Fruit fly (Drosophila melanogaster): Measurements from ENCODE around the gene CG14401.

CG14401 gene

dm6 chr2L:20824136-20824789 is 45.4 kb upstream of the CG14401 start:
- TF ChIP-seq Hr83 (GFP tag; optimal IDR thresholded peaks at IDR 0.05; ENCODE audit: poor library complexity, severe bottlenecking): no peak
- TF ChIP-seq dsf (GFP tag; optimal IDR thresholded peaks at IDR 0.05; ENCODE audit: borderline replicate concordance): no peak
- TF ChIP-seq Sp1 (GFP tag; optimal IDR thresholded peaks at IDR 0.05): no peak
- TF ChIP-seq psq (GFP tag; optimal IDR thresholded peaks at IDR 0.05): no peak
- TF ChIP-seq jim (GFP tag; optimal IDR thresholded peaks at IDR 0.05): no peak
- TF ChIP-seq ey (GFP tag; optimal IDR thresholded peaks at IDR 0.05): no peak
- no peak for TF ChIP-seq lola (GFP tag; optimal IDR thresholded peaks at IDR 0.05)
- TF ChIP-seq Rel (GFP tag; optimal IDR thresholded peaks at IDR 0.05): no peak
- no peak for TF ChIP-seq Rel (tag; optimal IDR thresholded peaks at IDR 0.05)
- no peak for TF ChIP-seq N (GFP tag; optimal IDR thresholded peaks at IDR 0.05)

DNA sequence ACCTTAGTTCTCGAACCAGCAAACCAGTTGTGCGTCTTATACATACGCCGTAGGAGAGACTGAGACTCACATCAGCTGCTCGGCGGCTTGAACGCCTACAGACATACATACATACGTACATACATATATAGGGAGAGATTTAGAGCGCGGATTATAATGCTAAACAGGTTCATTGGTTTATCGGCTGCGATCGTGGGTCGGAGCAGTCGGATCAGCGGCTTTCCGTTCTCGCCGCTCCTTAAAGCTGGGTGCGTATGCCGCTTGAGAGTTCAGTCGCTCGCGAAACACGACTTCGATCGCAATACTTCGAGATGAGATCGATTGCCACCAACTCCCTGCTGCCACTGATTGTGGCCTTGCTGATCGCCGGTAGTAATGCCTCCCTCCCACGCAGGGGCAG is 44.4 kb upstream of the CG14401 start:
- TF ChIP-seq Rel (GFP tag; optimal IDR thresholded peaks at IDR 0.05) (peak; percentile 58), Rel (tag; optimal IDR thresholded peaks at IDR 0.05) (no peak), Hr83 (GFP tag; optimal IDR thresholded peaks at IDR 0.05; ENCODE audit: poor library complexity, severe bottlenecking) (peak; percentile 9), Dfd (GFP tag; optimal IDR thresholded peaks at IDR 0.05) (no peak), br (GFP tag; optimal IDR thresholded peaks at IDR 0.05) (no peak), dl (GFP tag; optimal IDR thresholded peaks at IDR 0.05; ENCODE audit: insufficient read depth in 1 of 2, partially characterized antibody in 2 of 2) (peak in 1 of 2 experiments; percentile 14), foxo (GFP tag; optimal IDR thresholded peaks at IDR 0.05) (no peak), woc (GFP tag; optimal IDR thresholded peaks at IDR 0.05) (peak; percentile 10), sage (GFP tag; optimal IDR thresholded peaks at IDR 0.05) (no peak), CG32264 (GFP tag; optimal IDR thresholded peaks at IDR 0.05) (no peak), CrebA (GFP tag; optimal IDR thresholded peaks at IDR 0.05; ENCODE audit: borderline replicate concordance) (peak; percentile 3), Myc (optimal IDR thresholded peaks at IDR 0.05) (no peak)

DNA sequence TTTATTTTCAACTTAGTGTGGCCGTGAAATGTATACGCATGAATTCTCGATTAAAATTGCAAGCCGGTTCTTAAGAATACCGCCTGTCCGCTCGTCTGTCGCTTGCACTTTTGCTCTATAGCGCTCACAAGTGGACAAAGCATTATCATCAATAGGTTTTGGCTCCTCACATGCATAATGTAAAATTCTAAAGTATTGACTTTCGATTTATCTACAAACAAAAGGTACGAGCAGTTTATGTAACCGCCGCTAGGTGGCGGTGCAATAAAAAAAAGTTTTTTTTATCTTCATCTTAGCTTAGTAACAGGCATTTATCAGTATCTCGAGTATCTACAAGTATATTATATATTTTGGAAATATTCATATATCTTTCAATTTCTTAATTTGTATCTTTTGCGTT is 43.4 kb upstream of the CG14401 start:
- TF ChIP-seq br (GFP tag; optimal IDR thresholded peaks at IDR 0.05) (no peak), fru (GFP tag; optimal IDR thresholded peaks at IDR 0.05) (no peak), Hr78 (GFP tag; optimal IDR thresholded peaks at IDR 0.05) (no peak), Dfd (GFP tag; optimal IDR thresholded peaks at IDR 0.05) (no peak), CrebA (GFP tag; optimal IDR thresholded peaks at IDR 0.05; ENCODE audit: borderline replicate concordance) (no peak)

dm6 chr2L:20827045-20827444 is 42.6 kb upstream of the CG14401 start:
- TF ChIP-seq Myc (optimal IDR thresholded peaks at IDR 0.05) (no peak), dmrt93B (GFP tag; optimal IDR thresholded peaks at IDR 0.05) (no peak), Hr78 (GFP tag; optimal IDR thresholded peaks at IDR 0.05) (no peak), CrebA (GFP tag; optimal IDR thresholded peaks at IDR 0.05; ENCODE audit: borderline replicate concordance) (no peak), Rel (GFP tag; optimal IDR thresholded peaks at IDR 0.05) (no peak), Rel (tag; optimal IDR thresholded peaks at IDR 0.05) (no peak), jim (GFP tag; optimal IDR thresholded peaks at IDR 0.05) (no peak), Sp1 (GFP tag; optimal IDR thresholded peaks at IDR 0.05) (no peak), CG32264 (GFP tag; optimal IDR thresholded peaks at IDR 0.05) (no peak), Dif (GFP tag; optimal IDR thresholded peaks at IDR 0.05; ENCODE audit: partially characterized antibody) (no peak), h (GFP tag; optimal IDR thresholded peaks at IDR 0.05) (no peak), usp (GFP tag; optimal IDR thresholded peaks at IDR 0.05) (no peak), N (GFP tag; optimal IDR thresholded peaks at IDR 0.05) (no peak), woc (GFP tag; optimal IDR thresholded peaks at IDR 0.05) (no peak), dl (GFP tag; optimal IDR thresholded peaks at IDR 0.05; ENCODE audit: insufficient read depth in 1 of 2, partially characterized antibody in 2 of 2) (no peak), tai (GFP tag; optimal IDR thresholded peaks at IDR 0.05) (no peak), lola (GFP tag; optimal IDR thresholded peaks at IDR 0.05) (no peak), psq (GFP tag; optimal IDR thresholded peaks at IDR 0.05) (no peak), Hnf4 (GFP tag; optimal IDR thresholded peaks at IDR 0.05) (no peak)

dm6 chr2L:20828701-20829100 is 41.0 kb upstream of the CG14401 start:
- TF ChIP-seq CG32264 (GFP tag; optimal IDR thresholded peaks at IDR 0.05) (no peak), Jra (GFP tag; optimal IDR thresholded peaks at IDR 0.05) (no peak), lola (GFP tag; optimal IDR thresholded peaks at IDR 0.05) (no peak), usp (GFP tag; optimal IDR thresholded peaks at IDR 0.05) (no peak), psq (GFP tag; optimal IDR thresholded peaks at IDR 0.05) (no peak), HLH106 (tag; optimal IDR thresholded peaks at IDR 0.05) (no peak), Hr83 (GFP tag; optimal IDR thresholded peaks at IDR 0.05; ENCODE audit: poor library complexity, severe bottlenecking) (no peak), brk (GFP tag; optimal IDR thresholded peaks at IDR 0.05) (no peak), dl (GFP tag; optimal IDR thresholded peaks at IDR 0.05; ENCODE audit: insufficient read depth in 1 of 2, partially characterized antibody in 2 of 2) (no peak), Sp1 (GFP tag; optimal IDR thresholded peaks at IDR 0.05) (no peak), Dif (GFP tag; optimal IDR thresholded peaks at IDR 0.05; ENCODE audit: partially characterized antibody) (no peak), Abd-B (GFP tag; optimal IDR thresholded peaks at IDR 0.05) (no peak), Vsx2 (GFP tag; optimal IDR thresholded peaks at IDR 0.05; ENCODE audit: partially characterized antibody) (no peak), GATAd (GFP tag; optimal IDR thresholded peaks at IDR 0.05) (no peak), jim (GFP tag; optimal IDR thresholded peaks at IDR 0.05) (no peak)

All from whole organism, wandering third instar larva.